Fruit fly (Drosophila melanogaster) whole organism, embryonic: Measurements from ENCODE around the gene Son.
A peak's percentile ranks its signal among the peaks of the same experiment; 100 is the strongest.

Experiments
- Antp ChIP-seq: fragments of 200-800 bp; sonication (Bioruptor generic); optimal IDR thresholded peaks from 3 replicates; lab custom pipeline; 2016; ENCODE audit warnings: missing biosample characterization, missing genetic modification characterization
- CG10209 ChIP-seq: fragments of 200-800 bp; sonication (Bioruptor generic); optimal IDR thresholded peaks from 3 replicates; lab custom pipeline; 2017; ENCODE audit warnings: missing biosample characterization, mild to moderate bottlenecking, missing genetic modification characterization, missing genetic modification reagents
- CG10979 ChIP-seq: fragments of 200-800 bp; sonication (Bioruptor generic); optimal IDR thresholded peaks from 2 replicates; lab custom pipeline; 2018; ENCODE audit warnings: missing biosample characterization, mild to moderate bottlenecking, missing genetic modification characterization, moderate library complexity
- CG12155 ChIP-seq: fragments of 200-800 bp; sonication (Bioruptor generic); optimal IDR thresholded peaks from 3 replicates; lab custom pipeline; 2016; ENCODE audit warnings: missing biosample characterization, missing genetic modification characterization
- CG14710 ChIP-seq: fragments of 200-800 bp; sonication (Bioruptor generic); optimal IDR thresholded peaks from 3 replicates; lab custom pipeline; 2019; ENCODE audit warnings: missing biosample characterization, mild to moderate bottlenecking, missing genetic modification characterization, moderate library complexity
- CG15269 ChIP-seq: fragments of 200-800 bp; sonication (Bioruptor generic); optimal IDR thresholded peaks from 2 replicates; lab custom pipeline; 2018; ENCODE audit warnings: missing biosample characterization, mild to moderate bottlenecking, missing genetic modification characterization, moderate library complexity
- CG1792 ChIP-seq: fragments of 200-800 bp; sonication (Bioruptor generic); optimal IDR thresholded peaks from 2 replicates; lab custom pipeline; 2016; ENCODE audit warnings: missing biosample characterization, missing genetic modification characterization
- CG18619 ChIP-seq: fragments of 200-800 bp; sonication (Bioruptor generic); optimal IDR thresholded peaks from 3 replicates; lab custom pipeline; 2017; ENCODE audit warnings: missing biosample characterization, mild to moderate bottlenecking, missing genetic modification characterization
- CG2199 ChIP-seq: fragments of 200-800 bp; sonication (Bioruptor generic); IDR thresholded peaks from 3 replicates; pipeline ENCODE4 v1.3.6; 2022; ENCODE audit warnings: missing biosample characterization, missing genetic modification characterization
- CG2202 ChIP-seq: fragments of 200-800 bp; sonication (Bioruptor generic); optimal IDR thresholded peaks from 2 replicates; lab custom pipeline; 2018; ENCODE audit warnings: missing biosample characterization, mild to moderate bottlenecking, missing genetic modification characterization
- CG3065 ChIP-seq: fragments of 200-800 bp; sonication (Bioruptor generic); optimal IDR thresholded peaks from 2 replicates; lab custom pipeline; 2016; ENCODE audit warnings: missing biosample characterization, missing genetic modification characterization
- CG33557 ChIP-seq: fragments of 200-800 bp; sonication (Bioruptor generic); optimal IDR thresholded peaks from 2 replicates; lab custom pipeline; 2019; ENCODE audit warnings: missing biosample characterization, mild to moderate bottlenecking, missing genetic modification characterization, moderate library complexity
- CG3407 ChIP-seq: fragments of 200-800 bp; sonication (Bioruptor generic); optimal IDR thresholded peaks from 2 replicates; lab custom pipeline; 2018; ENCODE audit warnings: missing biosample characterization, mild to moderate bottlenecking, missing genetic modification characterization
- CG3726 ChIP-seq: fragments of 200-800 bp; sonication (Bioruptor generic); IDR thresholded peaks from 3 replicates; pipeline ENCODE4, ENCODE4 v1.3.6; 2022; ENCODE audit warnings: missing biosample characterization, missing genetic modification characterization
- CG42726 ChIP-seq: fragments of 200-800 bp; sonication (Bioruptor generic); IDR thresholded peaks from 2 replicates; pipeline ENCODE4 v1.3.6; 2022; ENCODE audit warnings: missing biosample characterization, missing genetic modification characterization; ENCODE audit not compliant: partially characterized antibody
- CG5245 ChIP-seq: fragments of 200-800 bp; sonication (Bioruptor generic); optimal IDR thresholded peaks from 3 replicates; lab custom pipeline; 2016; ENCODE audit warnings: missing biosample characterization, missing genetic modification characterization
- CG6791 ChIP-seq: fragments of 200-800 bp; sonication (Bioruptor generic); IDR thresholded peaks from 3 replicates; pipeline ENCODE4 v1.3.6; 2022; ENCODE audit warnings: missing biosample characterization, missing genetic modification characterization; ENCODE audit not compliant: partially characterized antibody
- CG9437 ChIP-seq: fragments of 200-800 bp; sonication (Bioruptor generic); optimal IDR thresholded peaks from 2 replicates; lab custom pipeline; 2018; ENCODE audit warnings: missing biosample characterization, mild to moderate bottlenecking, missing genetic modification characterization
- E2f1 ChIP-seq: fragments of 200-800 bp; sonication (Bioruptor generic); IDR thresholded peaks from 2 replicates; pipeline ENCODE4 v1.3.6; 2022; ENCODE audit warnings: missing biosample characterization, missing genetic modification characterization
- HLH4C ChIP-seq: fragments of 200-800 bp; sonication (Bioruptor generic); IDR thresholded peaks from 3 replicates; pipeline ENCODE4 v1.3.6; 2022; ENCODE audit warnings: missing biosample characterization, missing genetic modification characterization; ENCODE audit not compliant: partially characterized antibody
- HLHmδ ChIP-seq: fragments of 200-800 bp; sonication (Bioruptor generic); optimal IDR thresholded peaks from 2 replicates; lab custom pipeline; 2018; ENCODE audit warnings: missing biosample characterization, mild to moderate bottlenecking, missing genetic modification characterization, moderate library complexity
- HmgD ChIP-seq: fragments of 200-800 bp; sonication (Bioruptor generic); optimal IDR thresholded peaks from 3 replicates; lab custom pipeline; 2016; ENCODE audit warnings: missing biosample characterization, missing genetic modification characterization
- Lhr ChIP-seq: fragments of 200-800 bp; sonication (Bioruptor generic); optimal IDR thresholded peaks from 3 replicates; lab custom pipeline; 2017; ENCODE audit warnings: mild to moderate bottlenecking, missing biosample characterization, missing genetic modification reagents, missing genetic modification characterization
- Mes4 ChIP-seq: fragments of 200-800 bp; sonication (Bioruptor generic); optimal IDR thresholded peaks from 2 replicates; lab custom pipeline; 2016; ENCODE audit warnings: missing biosample characterization, missing genetic modification characterization
- Oaz ChIP-seq: fragments of 200-800 bp; sonication (Bioruptor generic); IDR thresholded peaks from 2 replicates; pipeline ENCODE4 v1.3.6; 2022; ENCODE audit warnings: missing biosample characterization, missing genetic modification characterization
- Opbp ChIP-seq: fragments of 200-800 bp; sonication (Bioruptor generic); IDR thresholded peaks from 3 replicates; pipeline ENCODE4 v1.3.6; 2022; ENCODE audit warnings: missing biosample characterization, missing genetic modification characterization; ENCODE audit not compliant: partially characterized antibody
- Optix ChIP-seq: fragments of 200-800 bp; sonication (Bioruptor generic); IDR thresholded peaks from 3 replicates; pipeline ENCODE4 v1.3.6; 2022; ENCODE audit warnings: missing biosample characterization, missing genetic modification characterization
- Ptx1 ChIP-seq: fragments of 200-800 bp; sonication (Bioruptor generic); IDR thresholded peaks from 2 replicates; pipeline ENCODE4 v1.3.6; 2022; ENCODE audit warnings: missing biosample characterization, missing genetic modification characterization
- ac ChIP-seq: fragments of 200-800 bp; sonication (Bioruptor generic); optimal IDR thresholded peaks from 3 replicates; lab custom pipeline; 2017; ENCODE audit warnings: missing biosample characterization, mild to moderate bottlenecking, missing genetic modification characterization
- al ChIP-seq: fragments of 200-800 bp; sonication (Bioruptor generic); IDR thresholded peaks from 2 replicates; pipeline ENCODE4 v1.3.6; 2022; ENCODE audit warnings: missing biosample characterization, missing genetic modification characterization
- ap ChIP-seq: fragments of 200-800 bp; sonication (Bioruptor generic); IDR thresholded peaks from 2 replicates; pipeline ENCODE4 v1.3.6; 2022; ENCODE audit warnings: missing biosample characterization, missing genetic modification characterization
- ash1 ChIP-seq: fragments of 200-800 bp; sonication (Bioruptor generic); optimal IDR thresholded peaks from 2 replicates; lab custom pipeline; 2018; ENCODE audit warnings: missing biosample characterization, mild to moderate bottlenecking, missing genetic modification characterization
- bsh ChIP-seq, 2 experiments: fragments of 200-800 bp; sonication (Bioruptor generic); optimal IDR thresholded peaks; 2 replicates each; lab custom pipeline; 2017 to 2018; ENCODE audit warnings: mild to moderate bottlenecking in 2 of 2, missing biosample characterization in 2 of 2, missing genetic modification characterization in 2 of 2, moderate library complexity in 1 of 2
- fru ChIP-seq: fragments of >200 bp; optimal IDR thresholded peaks from 2 replicates; lab custom pipeline; 2017
- gcm ChIP-seq: fragments of 200-800 bp; sonication (Bioruptor generic); optimal IDR thresholded peaks from 2 replicates; lab custom pipeline; 2019; ENCODE audit warnings: missing biosample characterization, mild to moderate bottlenecking, missing genetic modification characterization, moderate library complexity
- gcm2 ChIP-seq: fragments of 200-800 bp; sonication (Bioruptor generic); optimal IDR thresholded peaks from 2 replicates; lab custom pipeline; 2016; ENCODE audit warnings: missing biosample characterization, missing genetic modification characterization
- inv ChIP-seq: fragments of 200-800 bp; sonication (Bioruptor generic); IDR thresholded peaks from 2 replicates; pipeline ENCODE4 v1.3.6; 2022; ENCODE audit warnings: missing biosample characterization, missing genetic modification characterization; ENCODE audit not compliant: partially characterized antibody
- jing ChIP-seq: fragments of 200-800 bp; sonication (Bioruptor generic); optimal IDR thresholded peaks from 2 replicates; lab custom pipeline; 2018; ENCODE audit warnings: missing biosample characterization, mild to moderate bottlenecking, missing genetic modification characterization
- ken ChIP-seq: fragments of 200-800 bp; sonication (Bioruptor generic); IDR thresholded peaks from 3 replicates; pipeline ENCODE4 v1.3.6; 2022; ENCODE audit warnings: missing biosample characterization, missing genetic modification characterization
- klu ChIP-seq: fragments of 200-800 bp; sonication (Bioruptor generic); IDR thresholded peaks from 2 replicates; pipeline ENCODE4 v1.3.6; 2022; ENCODE audit warnings: missing biosample characterization, missing genetic modification characterization
- knrl ChIP-seq: fragments of 200-800 bp; sonication (Bioruptor generic); IDR thresholded peaks from 3 replicates; pipeline ENCODE4 v1.3.6; 2022; ENCODE audit warnings: missing biosample characterization, missing genetic modification characterization; ENCODE audit not compliant: partially characterized antibody
- lola ChIP-seq, 3 experiments: fragments of >200 bp in 2 of 3; fragments of 200-800 bp in 1 of 3; sonication (Bioruptor generic) in 1 of 3; optimal IDR thresholded peaks; 2 replicates each; lab custom pipeline; 2017 to 2019; ENCODE audit warnings: missing biosample characterization in 3 of 3, missing genetic modification characterization in 3 of 3, mild to moderate bottlenecking in 1 of 3, moderate library complexity in 1 of 3
- oc ChIP-seq: fragments of 200-800 bp; sonication (Bioruptor generic); optimal IDR thresholded peaks from 2 replicates; lab custom pipeline; 2018; ENCODE audit warnings: missing biosample characterization, mild to moderate bottlenecking, missing genetic modification characterization, moderate library complexity
- pfk ChIP-seq: fragments of 200-800 bp; sonication (Bioruptor generic); optimal IDR thresholded peaks from 2 replicates; lab custom pipeline; 2018; ENCODE audit warnings: missing biosample characterization, mild to moderate bottlenecking, missing genetic modification characterization, moderate library complexity
- salm ChIP-seq: fragments of 200-800 bp; sonication (Bioruptor generic); optimal IDR thresholded peaks from 2 replicates; lab custom pipeline; 2018; ENCODE audit warnings: missing biosample characterization, mild to moderate bottlenecking, missing genetic modification characterization
- sc ChIP-seq, 3 experiments: fragments of >200 bp in 2 of 3; fragments of 200-800 bp in 1 of 3; sonication (Bioruptor generic) in 1 of 3; optimal IDR thresholded peaks; 2 replicates in 2 of 3; 3 replicates in 1 of 3; lab custom pipeline; 2017; ENCODE audit warnings: mild to moderate bottlenecking in 1 of 3, missing biosample characterization in 1 of 3, missing genetic modification characterization in 1 of 3, missing genetic modification reagents in 1 of 3
- shn ChIP-seq: fragments of 200-800 bp; sonication (Bioruptor generic); optimal IDR thresholded peaks from 3 replicates; lab custom pipeline; 2016; ENCODE audit warnings: missing biosample characterization, missing genetic modification characterization
- sr ChIP-seq: fragments of 200-800 bp; sonication (Bioruptor generic); IDR thresholded peaks from 3 replicates; pipeline ENCODE4 v1.3.6; 2022; ENCODE audit warnings: missing biosample characterization, missing genetic modification characterization
- yki ChIP-seq: fragments of >200 bp; optimal IDR thresholded peaks from 3 replicates; lab custom pipeline; 2018
- zfh1 ChIP-seq: fragments of 200-800 bp; sonication (Bioruptor generic); IDR thresholded peaks from 3 replicates; pipeline ENCODE4 v1.3.6; 2022; ENCODE audit warnings: missing biosample characterization, missing genetic modification characterization

Son gene

dm6 chr3R:9590952-9591532 lies 13.2 kb downstream of the Son start, which contains the start of the genes bocks and CG8312 (continued):
- no peak for TF ChIP-seq yki (lab: Kevin White, UChicago)
- peak; percentile 44 for TF ChIP-seq CG12155
- no peak for TF ChIP-seq pfk (GFP tag; lab: Kevin White, UChicago)
- no peak for TF ChIP-seq ap (GFP tag; lab: Robert Waterston, UW)
- TF ChIP-seq Mes4, result peak; percentile 46
- no peak for TF ChIP-seq klu (GFP tag; lab: Robert Waterston, UW)
- peak; percentile 1 for TF ChIP-seq CG15269 (tag; lab: Kevin White, UChicago)
- peak; percentile 16 for TF ChIP-seq CG10209 (GFP tag; lab: Kevin White, UChicago)
- TF ChIP-seq jing (GFP tag; lab: Kevin White, UChicago), result no peak
- no peak for TF ChIP-seq CG2202
- TF ChIP-seq Oaz (GFP tag; lab: Robert Waterston, UW), result no peak
- no peak for TF ChIP-seq CG5245 (GFP tag; lab: Kevin White, UChicago)
- TF ChIP-seq knrl (GFP tag; lab: Robert Waterston, UW), result no peak
- no peak for TF ChIP-seq ac (GFP tag; lab: Kevin White, UChicago)
- no peak for TF ChIP-seq oc (tag; lab: Kevin White, UChicago)
- peak; percentile 62 for TF ChIP-seq Antp (GFP tag; lab: Kevin White, UChicago)
- no peak for TF ChIP-seq Ptx1
- no peak for TF ChIP-seq zfh1 (GFP tag; lab: Robert Waterston, UW)
- peak; percentile 16 for TF ChIP-seq shn (GFP tag; lab: Kevin White, UChicago)
- peak; percentile 29 for TF ChIP-seq CG18619
- peak; percentile 86 for TF ChIP-seq CG14710 (tag; lab: Kevin White, UChicago)
- TF ChIP-seq CG2199 (GFP tag; lab: Robert Waterston, UW), result no peak
- peak; percentile 4 for TF ChIP-seq CG10979 (tag; lab: Kevin White, UChicago)
- no peak for TF ChIP-seq gcm2 (GFP tag; lab: Kevin White, UChicago)
- TF ChIP-seq Opbp (GFP tag; lab: Robert Waterston, UW), result no peak
- TF ChIP-seq ash1 (GFP tag; lab: Kevin White, UChicago), result no peak
- TF ChIP-seq bsh (GFP tag; optimal IDR thresholded peaks at IDR 0.05; lab: Kevin White, UChicago), result no peak
- no peak for TF ChIP-seq sr (GFP tag; lab: Robert Waterston, UW)
- no peak for TF ChIP-seq gcm (GFP tag; lab: Kevin White, UChicago)
- peak; percentile 92 for TF ChIP-seq Lhr (GFP tag; lab: Kevin White, UChicago)
- TF ChIP-seq E2f1 (GFP tag; lab: Robert Waterston, UW), result no peak
- no peak for TF ChIP-seq fru (lab: Kevin White, UChicago)
- no peak for TF ChIP-seq CG42726 (GFP tag; lab: Robert Waterston, UW)
- no peak for TF ChIP-seq CG9437 (GFP tag; lab: Kevin White, UChicago)
- no peak for TF ChIP-seq sc (optimal IDR thresholded peaks at IDR 0.05; lab: Kevin White, UChicago)
- TF ChIP-seq sc (GFP tag; optimal IDR thresholded peaks at IDR 0.05; lab: Kevin White, UChicago), result no peak
- TF ChIP-seq CG33557 (GFP tag; lab: Kevin White, UChicago), result no peak
- no peak for TF ChIP-seq inv
- TF ChIP-seq salm, result no peak
- peak; percentile 44 for TF ChIP-seq CG1792 (GFP tag; lab: Kevin White, UChicago)
- TF ChIP-seq CG3726 (GFP tag; lab: Robert Waterston, UW), result no peak
- no peak for TF ChIP-seq CG3065
- no peak for TF ChIP-seq al
- TF ChIP-seq CG3407 (GFP tag; lab: Kevin White, UChicago), result no peak
- TF ChIP-seq Optix (GFP tag; lab: Robert Waterston, UW), result no peak
- peak in 1 of 3 experiments; percentile 30 for TF ChIP-seq lola (GFP tag; optimal IDR thresholded peaks at IDR 0.05; lab: Kevin White, UChicago)
- peak; percentile 78 for TF ChIP-seq HmgD (GFP tag; lab: Kevin White, UChicago)
- no peak for TF ChIP-seq HLH4C
- TF ChIP-seq HLHmδ, result peak; percentile 27
- TF ChIP-seq CG6791, result no peak
- TF ChIP-seq ken (GFP tag; lab: Robert Waterston, UW), result no peak
